Worm (Caenorhabditis elegans) whole organism, L2 larva: Measurements from ENCODE around the gene lbp-1.

Experiments
- C34F6.9 ChIP-seq: fragments of 150-350 bp; optimal IDR thresholded peaks from 2 replicates; lab custom pipeline; 2014; ENCODE audit warnings: missing biosample characterization, missing genetic modification characterization
- F13H6.1 ChIP-seq: sonication (generic microtip); optimal IDR thresholded peaks from 2 replicates; lab custom pipeline; 2016; ENCODE audit warnings: missing genetic modification characterization, missing compliant biosample characterization
- R02D3.7 ChIP-seq: fragments of 150-350 bp; optimal IDR thresholded peaks from 2 replicates; lab custom pipeline; 2014; ENCODE audit warnings: missing biosample characterization, missing genetic modification characterization
- Y55F3AM.14 ChIP-seq: fragments of 200-800 bp; sonication (Bioruptor generic); optimal IDR thresholded peaks from 2 replicates; lab custom pipeline; 2018; ENCODE audit warnings: mild to moderate bottlenecking, missing genetic modification characterization, missing compliant biosample characterization
- aly-2 ChIP-seq: fragments of 150-350 bp; optimal IDR thresholded peaks from 2 replicates; lab custom pipeline; 2014; ENCODE audit warnings: missing biosample characterization, missing genetic modification characterization
- ama-1 ChIP-seq: fragments of 150-350 bp; optimal IDR thresholded peaks from 2 replicates; lab custom pipeline; 2018; ENCODE audit warnings: inconsistent platforms
- blmp-1 ChIP-seq: sonication (generic microtip); optimal IDR thresholded peaks from 2 replicates; lab custom pipeline; 2017; ENCODE audit warnings: missing genetic modification characterization, mild to moderate bottlenecking, missing compliant biosample characterization, antibody characterized with exemption, moderate library complexity; ENCODE audit not compliant: insufficient read depth
- ceh-16 ChIP-seq: fragments of 150-350 bp; optimal IDR thresholded peaks from 2 replicates; lab custom pipeline; 2014; ENCODE audit warnings: missing biosample characterization, missing genetic modification characterization
- crh-2 ChIP-seq: sonication (generic microtip); optimal IDR thresholded peaks from 2 replicates; lab custom pipeline; 2017; ENCODE audit warnings: missing biosample characterization, missing genetic modification characterization
- dmd-4 ChIP-seq: sonication (generic microtip); optimal IDR thresholded peaks from 2 replicates; lab custom pipeline; 2017; ENCODE audit warnings: missing biosample characterization, missing genetic modification characterization
- egl-27 ChIP-seq: sonication (generic microtip); optimal IDR thresholded peaks from 3 replicates; lab custom pipeline; 2017; ENCODE audit warnings: missing biosample characterization, missing genetic modification reagents, missing genetic modification characterization
- elt-1 ChIP-seq: fragments of 150-350 bp; optimal IDR thresholded peaks from 2 replicates; lab custom pipeline; 2014; ENCODE audit warnings: missing biosample characterization, missing genetic modification characterization
- elt-3 ChIP-seq: sonication (generic microtip); optimal IDR thresholded peaks from 2 replicates; lab custom pipeline; 2017; ENCODE audit warnings: missing biosample characterization, missing genetic modification characterization
- fos-1 ChIP-seq: fragments of 150-350 bp; optimal IDR thresholded peaks from 2 replicates; lab custom pipeline; 2014; ENCODE audit warnings: missing biosample characterization, missing genetic modification characterization
- gmeb-1 ChIP-seq: fragments of 150-350 bp; optimal IDR thresholded peaks from 2 replicates; lab custom pipeline; 2014; ENCODE audit warnings: missing biosample characterization, missing genetic modification characterization
- lin-13 ChIP-seq: fragments of 150-350 bp; optimal IDR thresholded peaks from 2 replicates; lab custom pipeline; 2014; ENCODE audit warnings: missing biosample characterization, missing genetic modification reagents, missing genetic modification characterization
- lin-39 ChIP-seq: fragments of 150-350 bp; optimal IDR thresholded peaks from 2 replicates; lab custom pipeline; 2014; ENCODE audit warnings: missing biosample characterization, missing genetic modification reagents, missing genetic modification characterization
- lsy-2 ChIP-seq, 2 experiments: fragments of 150-350 bp in 1 of 2; sonication (generic microtip) in 1 of 2; optimal IDR thresholded peaks; 2 replicates each; lab custom pipeline; 2014 to 2017; ENCODE audit warnings: missing biosample characterization in 2 of 2, missing genetic modification characterization in 2 of 2
- mab-5 ChIP-seq: fragments of 150-350 bp; optimal IDR thresholded peaks from 2 replicates; lab custom pipeline; 2014; ENCODE audit warnings: missing biosample characterization, missing genetic modification characterization
- mbf-1 ChIP-seq: sonication (generic microtip); optimal IDR thresholded peaks from 2 replicates; lab custom pipeline; 2017; ENCODE audit warnings: missing biosample characterization, missing genetic modification characterization
- mdl-1 ChIP-seq, 2 experiments: fragments of 150-350 bp in 1 of 2; sonication (generic microtip) in 1 of 2; optimal IDR thresholded peaks; 2 replicates each; lab custom pipeline; 2017; ENCODE audit warnings: missing biosample characterization in 2 of 2, missing genetic modification characterization in 2 of 2
- nhr-10 ChIP-seq: sonication (generic microtip); optimal IDR thresholded peaks from 2 replicates; lab custom pipeline; 2017; ENCODE audit warnings: missing biosample characterization, missing genetic modification characterization
- nhr-11 ChIP-seq: fragments of 150-350 bp; optimal IDR thresholded peaks from 2 replicates; lab custom pipeline; 2014; ENCODE audit warnings: missing biosample characterization, missing genetic modification characterization
- nhr-12 ChIP-seq: fragments of 150-350 bp; optimal IDR thresholded peaks from 2 replicates; lab custom pipeline; 2014; ENCODE audit warnings: missing biosample characterization, missing genetic modification characterization
- nhr-129 ChIP-seq: fragments of 150-350 bp; optimal IDR thresholded peaks from 2 replicates; lab custom pipeline; 2014; ENCODE audit warnings: missing biosample characterization, missing genetic modification characterization
- nhr-21 ChIP-seq: fragments of 150-350 bp; optimal IDR thresholded peaks from 2 replicates; lab custom pipeline; 2014; ENCODE audit warnings: missing biosample characterization, missing genetic modification characterization
- nhr-23 ChIP-seq: fragments of 150-350 bp; optimal IDR thresholded peaks from 2 replicates; lab custom pipeline; 2014; ENCODE audit warnings: missing biosample characterization, missing genetic modification reagents, missing genetic modification characterization
- nhr-237 ChIP-seq: fragments of 150-350 bp; optimal IDR thresholded peaks from 2 replicates; lab custom pipeline; 2014; ENCODE audit warnings: missing biosample characterization, missing genetic modification characterization
- nhr-25 ChIP-seq: fragments of 150-350 bp; sonication (generic microtip); optimal IDR thresholded peaks from 3 replicates; lab custom pipeline; 2014; ENCODE audit warnings: missing biosample characterization, missing genetic modification characterization
- nhr-6 ChIP-seq: fragments of 150-350 bp; optimal IDR thresholded peaks from 2 replicates; lab custom pipeline; 2014; ENCODE audit warnings: missing biosample characterization, missing genetic modification characterization
- nhr-77 ChIP-seq: fragments of 150-350 bp; optimal IDR thresholded peaks from 2 replicates; lab custom pipeline; 2014; ENCODE audit warnings: missing biosample characterization, missing genetic modification characterization
- peb-1 ChIP-seq: fragments of 150-350 bp; optimal IDR thresholded peaks from 2 replicates; lab custom pipeline; 2014; ENCODE audit warnings: missing biosample characterization, missing genetic modification characterization
- sem-4 ChIP-seq: fragments of 150-350 bp; optimal IDR thresholded peaks from 2 replicates; lab custom pipeline; 2014; ENCODE audit warnings: missing biosample characterization, missing genetic modification reagents, missing genetic modification characterization
- skn-1 ChIP-seq: sonication (generic microtip); optimal IDR thresholded peaks from 2 replicates; lab custom pipeline; 2017; ENCODE audit warnings: missing biosample characterization, missing genetic modification characterization
- sma-3 ChIP-seq: sonication (generic microtip); optimal IDR thresholded peaks from 2 replicates; lab custom pipeline; 2016; ENCODE audit warnings: missing genetic modification reagents, missing genetic modification characterization, missing compliant biosample characterization
- sma-9 ChIP-seq, 2 experiments: fragments of 150-350 bp in 1 of 2; sonication (generic microtip) in 1 of 2; optimal IDR thresholded peaks; 2 replicates each; lab custom pipeline; 2014 to 2016; ENCODE audit warnings: missing genetic modification characterization in 2 of 2, mild to moderate bottlenecking in 1 of 2, missing biosample characterization in 1 of 2, missing compliant biosample characterization in 1 of 2, missing genetic modification reagents in 1 of 2, moderate library complexity in 1 of 2
- snpc-4 ChIP-seq: fragments of 150-350 bp; optimal IDR thresholded peaks from 2 replicates; lab custom pipeline; 2014; ENCODE audit warnings: missing biosample characterization, missing genetic modification characterization
- unc-39 ChIP-seq: fragments of 150-350 bp; optimal IDR thresholded peaks from 2 replicates; lab custom pipeline; 2014; ENCODE audit warnings: missing biosample characterization, missing genetic modification characterization
- unc-55 ChIP-seq: fragments of 150-350 bp; sonication (generic microtip); optimal IDR thresholded peaks from 3 replicates; lab custom pipeline; 2014; ENCODE audit warnings: missing biosample characterization, missing genetic modification reagents, missing genetic modification characterization
- unc-62 ChIP-seq: fragments of 150-350 bp; optimal IDR thresholded peaks from 2 replicates; lab custom pipeline; 2014; ENCODE audit warnings: missing biosample characterization, missing genetic modification reagents, missing genetic modification characterization
- zag-1 ChIP-seq: fragments of 150-350 bp; optimal IDR thresholded peaks from 2 replicates; lab custom pipeline; 2014; ENCODE audit warnings: missing biosample characterization, missing genetic modification characterization
- ztf-1 ChIP-seq: fragments of 200-800 bp; sonication (Bioruptor generic); conservative IDR thresholded peaks from 2 replicates; pipeline ENCODE4 v1.3.6; 2022; ENCODE audit warnings: missing genetic modification characterization, missing compliant biosample characterization
- ztf-11 ChIP-seq: sonication (generic microtip); optimal IDR thresholded peaks from 2 replicates; lab custom pipeline; 2017; ENCODE audit warnings: missing biosample characterization, missing genetic modification characterization

lbp-1 gene

ce11 chrX:3283189-3283588, 24.2 kb downstream of the lbp-1 start:
- TF ChIP-seq sma-9 (GFP tag; optimal IDR thresholded peaks at IDR 0.05; lab: Kevin White, UChicago) (peak; percentile 36), sma-9 (tag; optimal IDR thresholded peaks at IDR 0.05; lab: Kevin White, UChicago) (no peak), nhr-10 (no peak), fos-1 (tag; lab: Kevin White, UChicago) (peak; percentile 47), ama-1 (no peak), nhr-6 (no peak), nhr-23 (no peak), C34F6.9 (tag; lab: Kevin White, UChicago) (no peak), snpc-4 (no peak), F13H6.1 (tag; lab: Kevin White, UChicago) (peak; percentile 13), unc-39 (tag; lab: Kevin White, UChicago) (no peak), nhr-129 (tag; lab: Kevin White, UChicago) (no peak)

- TF ChIP-seq unc-62 (GFP tag; lab: Kevin White, UChicago) = no peak
- TF ChIP-seq gmeb-1 = no peak
- no peak for TF ChIP-seq aly-2
- TF ChIP-seq sma-3 (GFP tag; lab: Kevin White, UChicago) = no peak
- no peak for TF ChIP-seq F13H6.1 (tag; lab: Kevin White, UChicago)
- TF ChIP-seq sma-9 (GFP tag; optimal IDR thresholded peaks at IDR 0.05; lab: Kevin White, UChicago) = no peak
- no peak for TF ChIP-seq sma-9 (tag; optimal IDR thresholded peaks at IDR 0.05; lab: Kevin White, UChicago)
- TF ChIP-seq elt-1 = no peak
- no peak for TF ChIP-seq skn-1 (tag; lab: Kevin White, UChicago)
- no peak for TF ChIP-seq peb-1 (tag; lab: Kevin White, UChicago)
- TF ChIP-seq ceh-16 = no peak
- TF ChIP-seq lsy-2 (tag; optimal IDR thresholded peaks at IDR 0.05; lab: Kevin White, UChicago) = no peak
- TF ChIP-seq zag-1 (tag; lab: Kevin White, UChicago) = no peak
Observed at ce11 chrX:3284967-3285366, 26.0 kb downstream of the lbp-1 start.

- TF ChIP-seq gmeb-1 (peak; percentile 17), fos-1 (tag; lab: Kevin White, UChicago) (peak; percentile 80), lin-39 (tag; lab: Kevin White, UChicago) (no peak), F13H6.1 (tag; lab: Kevin White, UChicago) (peak; percentile 5), crh-2 (tag; lab: Kevin White, UChicago) (peak; percentile 44), sem-4 (tag; lab: Kevin White, UChicago) (no peak), sma-9 (GFP tag; optimal IDR thresholded peaks at IDR 0.05; lab: Kevin White, UChicago) (peak; percentile 81), sma-9 (tag; optimal IDR thresholded peaks at IDR 0.05; lab: Kevin White, UChicago) (no peak)
Observed at ce11 chrX:3285448-3285847, 26.5 kb downstream of the lbp-1 start.

- TF ChIP-seq skn-1 (tag; lab: Kevin White, UChicago) (no peak), mdl-1 (tag; optimal IDR thresholded peaks at IDR 0.05; lab: Kevin White, UChicago) (no peak), nhr-10 (no peak), mbf-1 (tag; lab: Kevin White, UChicago) (no peak), aly-2 (no peak), nhr-25 (tag; lab: Kevin White, UChicago) (no peak), nhr-6 (no peak), mab-5 (no peak), sma-9 (GFP tag; optimal IDR thresholded peaks at IDR 0.05; lab: Kevin White, UChicago) (no peak), sma-9 (tag; optimal IDR thresholded peaks at IDR 0.05; lab: Kevin White, UChicago) (no peak), nhr-23 (no peak), F13H6.1 (tag; lab: Kevin White, UChicago) (no peak), dmd-4 (tag; lab: Kevin White, UChicago) (no peak), ceh-16 (no peak), nhr-11 (tag; lab: Kevin White, UChicago) (no peak), elt-1 (no peak), nhr-21 (tag; lab: Kevin White, UChicago) (no peak), nhr-129 (tag; lab: Kevin White, UChicago) (no peak), elt-3 (tag; lab: Kevin White, UChicago) (no peak), gmeb-1 (no peak)
Observed at ce11 chrX:3289183-3289582, 30.2 kb downstream of the lbp-1 start, which contains the start of gene K09C4.4. K09C4.4 (plus strand) TSS chrX:3289483.

ce11 chrX:3290147-3290546, 31.2 kb downstream of the lbp-1 start:
- no peak for TF ChIP-seq unc-55 (GFP tag; lab: Kevin White, UChicago)
- TF ChIP-seq R02D3.7 (tag; lab: Kevin White, UChicago) = no peak
- no peak for TF ChIP-seq lin-13
- peak; percentile 46 for TF ChIP-seq crh-2 (tag; lab: Kevin White, UChicago)
- no peak for TF ChIP-seq nhr-77
- no peak for TF ChIP-seq unc-39 (tag; lab: Kevin White, UChicago)
- peak; percentile 50 for TF ChIP-seq gmeb-1
- TF ChIP-seq elt-1 = no peak
- TF ChIP-seq blmp-1 = no peak
- no peak for TF ChIP-seq nhr-12 (tag; lab: Kevin White, UChicago)
- TF ChIP-seq nhr-10 = no peak
- TF ChIP-seq ztf-1 (GFP tag; lab: Robert Waterston, UW) = no peak
- TF ChIP-seq nhr-21 (tag; lab: Kevin White, UChicago) = no peak
- TF ChIP-seq Y55F3AM.14 (GFP tag; lab: Kevin White, UChicago) = no peak
- peak; percentile 18 for TF ChIP-seq sma-3 (GFP tag; lab: Kevin White, UChicago)
- TF ChIP-seq fos-1 (tag; lab: Kevin White, UChicago) = peak; percentile 83
- TF ChIP-seq nhr-237 = no peak
- no peak for TF ChIP-seq ztf-11 (tag; lab: Kevin White, UChicago)
- peak; percentile 85 for TF ChIP-seq sma-9 (GFP tag; optimal IDR thresholded peaks at IDR 0.05; lab: Kevin White, UChicago)
- TF ChIP-seq sma-9 (tag; optimal IDR thresholded peaks at IDR 0.05; lab: Kevin White, UChicago) = no peak
- no peak for TF ChIP-seq nhr-23
- no peak for TF ChIP-seq mdl-1 (tag; optimal IDR thresholded peaks at IDR 0.05; lab: Kevin White, UChicago)
- TF ChIP-seq F13H6.1 (tag; lab: Kevin White, UChicago) = peak; percentile 36
- no peak for TF ChIP-seq egl-27 (tag; lab: Kevin White, UChicago)
- TF ChIP-seq mbf-1 (tag; lab: Kevin White, UChicago) = no peak
